Fruit fly (Drosophila melanogaster) whole organism, adult: ENCODE results near the gene Orct.

Experiments used
- CG11617 ChIP-seq: fragments of 200-800 bp; sonication (Bioruptor generic); optimal IDR thresholded peaks from 2 replicates; lab custom pipeline; 2017; ENCODE audit warnings: mild to moderate bottlenecking, missing biosample characterization, missing genetic modification reagents, missing genetic modification characterization
- CG12768 ChIP-seq: fragments of 200-800 bp; sonication (Bioruptor generic); optimal IDR thresholded peaks from 2 replicates; lab custom pipeline; 2017; ENCODE audit warnings: missing biosample characterization, missing genetic modification characterization, mild to moderate bottlenecking, moderate library complexity, missing genetic modification reagents
- CG14711 ChIP-seq: fragments of 200-800 bp; sonication (Bioruptor generic); optimal IDR thresholded peaks from 2 replicates; lab custom pipeline; 2018; ENCODE audit warnings: missing biosample characterization, mild to moderate bottlenecking, missing genetic modification characterization, moderate library complexity
- CG1620 ChIP-seq: fragments of 200-800 bp; sonication (Bioruptor generic); optimal IDR thresholded peaks from 2 replicates; lab custom pipeline; 2016; ENCODE audit warnings: missing biosample characterization, missing genetic modification characterization
- CG33017 ChIP-seq: fragments of 200-800 bp; sonication (Bioruptor generic); optimal IDR thresholded peaks from 2 replicates; lab custom pipeline; 2018; ENCODE audit warnings: missing biosample characterization, mild to moderate bottlenecking, missing genetic modification characterization, moderate library complexity
- CG5204 ChIP-seq: fragments of 200-800 bp; sonication (Bioruptor generic); optimal IDR thresholded peaks from 2 replicates; lab custom pipeline; 2016; ENCODE audit warnings: missing biosample characterization, missing genetic modification characterization
- CG7045 ChIP-seq: fragments of 200-800 bp; sonication (Bioruptor generic); optimal IDR thresholded peaks from 2 replicates; lab custom pipeline; 2017; ENCODE audit warnings: missing biosample characterization, mild to moderate bottlenecking, missing genetic modification characterization
- CG7101 ChIP-seq: fragments of 200-800 bp; sonication (Bioruptor generic); optimal IDR thresholded peaks from 2 replicates; lab custom pipeline; 2018; ENCODE audit warnings: missing biosample characterization, mild to moderate bottlenecking, missing genetic modification characterization, moderate library complexity
- Clk ChIP-seq: fragments of 200-800 bp; sonication (Bioruptor generic); optimal IDR thresholded peaks from 2 replicates; lab custom pipeline; 2017; ENCODE audit warnings: missing biosample characterization, missing genetic modification characterization
- Crg-1 ChIP-seq: fragments of 200-800 bp; sonication (Bioruptor generic); optimal IDR thresholded peaks from 2 replicates; lab custom pipeline; 2016; ENCODE audit warnings: missing biosample characterization, missing genetic modification characterization
- Hr96 ChIP-seq: fragments of 200-800 bp; sonication (Bioruptor generic); optimal IDR thresholded peaks from 2 replicates; lab custom pipeline; 2016; ENCODE audit warnings: missing biosample characterization, missing genetic modification characterization
- Mnt ChIP-seq: fragments of 200-800 bp; sonication (Bioruptor generic); optimal IDR thresholded peaks from 2 replicates; lab custom pipeline; 2016; ENCODE audit warnings: missing biosample characterization, mild to moderate bottlenecking, missing genetic modification characterization
- bab1 ChIP-seq: fragments of 200-800 bp; sonication (Bioruptor generic); optimal IDR thresholded peaks from 3 replicates; lab custom pipeline; 2019; ENCODE audit warnings: missing biosample characterization, mild to moderate bottlenecking, missing genetic modification characterization, moderate library complexity
- cic ChIP-seq: fragments of 200-800 bp; sonication (Bioruptor generic); optimal IDR thresholded peaks from 2 replicates; lab custom pipeline; 2017; ENCODE audit warnings: missing biosample characterization, mild to moderate bottlenecking, missing genetic modification characterization, moderate library complexity
- cnc ChIP-seq, 2 experiments: fragments of >200 bp; optimal IDR thresholded peaks; 2 replicates each; lab custom pipeline; 2017
- kay ChIP-seq: fragments of 200-800 bp; sonication (Bioruptor generic); peaks from one replicate; lab custom pipeline; 2016; ENCODE audit warnings: missing biosample characterization, missing genetic modification characterization, borderline replicate concordance
- ovo ChIP-seq: fragments of 200-800 bp; sonication (Bioruptor generic); optimal IDR thresholded peaks from 2 replicates; lab custom pipeline; 2016; ENCODE audit warnings: missing biosample characterization, missing genetic modification characterization
- pad ChIP-seq: fragments of 200-800 bp; sonication (Bioruptor generic); optimal IDR thresholded peaks from 3 replicates; lab custom pipeline; 2017; ENCODE audit warnings: missing biosample characterization, missing genetic modification characterization, mild to moderate bottlenecking, moderate library complexity, missing genetic modification reagents
- tj ChIP-seq: fragments of 200-800 bp; sonication (Bioruptor generic); optimal IDR thresholded peaks from 3 replicates; lab custom pipeline; 2017; ENCODE audit warnings: missing biosample characterization, mild to moderate bottlenecking, missing genetic modification characterization, moderate library complexity
- toe ChIP-seq: fragments of 200-800 bp; sonication (Bioruptor generic); optimal IDR thresholded peaks from 2 replicates; lab custom pipeline; 2016; ENCODE audit warnings: missing biosample characterization, missing genetic modification characterization

Orct gene

dm6 chr3R:24276104-24277008 lies at the start of gene Orct:
TSS of gene Orct (plus strand) at chr3R:24276260.
- peak; percentile 84 for TF ChIP-seq CG7045 (GFP tag; lab: Kevin White, UChicago)
- TF ChIP-seq cnc (optimal IDR thresholded peaks at IDR 0.05; lab: Kevin White, UChicago), result no peak
- TF ChIP-seq CG1620, result peak; percentile 24
- TF ChIP-seq CG7101 (tag; lab: Kevin White, UChicago), result peak; percentile 80
- TF ChIP-seq CG33017 (tag; lab: Kevin White, UChicago), result peak; percentile 90
- TF ChIP-seq kay, result peak; percentile 91
- TF ChIP-seq cic (GFP tag; lab: Kevin White, UChicago), result peak; percentile 61
- peak; percentile 40 for TF ChIP-seq Mnt (GFP tag; lab: Kevin White, UChicago)
- peak; percentile 88 for TF ChIP-seq CG5204 (GFP tag; lab: Kevin White, UChicago)
- TF ChIP-seq toe (GFP tag; lab: Kevin White, UChicago), result peak; percentile 81
- no peak for TF ChIP-seq bab1 (GFP tag; lab: Kevin White, UChicago)
- TF ChIP-seq CG12768 (GFP tag; lab: Kevin White, UChicago), result peak; percentile 91
- TF ChIP-seq CG11617 (GFP tag; lab: Kevin White, UChicago), result peak; percentile 95
- peak; percentile 63 for TF ChIP-seq Crg-1 (GFP tag; lab: Kevin White, UChicago)
- TF ChIP-seq Clk (GFP tag; lab: Kevin White, UChicago), result peak; percentile 87
- peak; percentile 65 for TF ChIP-seq tj (GFP tag; lab: Kevin White, UChicago)
- peak; percentile 74 for TF ChIP-seq pad (GFP tag; lab: Kevin White, UChicago)
- TF ChIP-seq CG14711 (tag; lab: Kevin White, UChicago), result peak; percentile 62
- peak; percentile 71 for TF ChIP-seq Hr96
- TF ChIP-seq ovo (GFP tag; lab: Kevin White, UChicago), result peak; percentile 43

DNA sequence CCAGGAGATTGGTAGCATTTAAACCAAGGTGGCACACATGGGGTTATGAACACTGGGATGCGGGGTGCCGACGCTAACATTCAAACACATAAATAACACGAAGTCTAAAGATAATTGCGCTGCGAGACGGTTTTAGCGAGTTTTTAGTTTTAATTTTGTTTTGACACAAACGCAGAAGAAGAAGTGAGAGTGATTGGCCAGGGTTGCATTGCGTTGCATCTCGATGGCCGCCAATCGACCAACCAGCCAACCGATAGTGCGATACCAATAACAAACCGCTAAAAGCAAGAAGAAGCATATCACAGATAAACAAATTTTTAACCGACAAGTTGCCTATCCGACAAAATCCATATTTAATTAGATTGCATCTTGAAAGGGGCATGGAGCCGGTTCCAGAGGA lies 49.3 kb upstream of the Orct start, which contains the start of the genes Spps and CG13609:
Spps (minus strand) TSS at position 191 of the 400 bp plus-strand sequence.
CG13609 (plus strand) TSS at position 280 of the 400 bp plus-strand sequence.
- TF ChIP-seq cic (GFP tag; lab: Kevin White, UChicago) (peak; percentile 65), CG5204 (GFP tag; lab: Kevin White, UChicago) (no peak), bab1 (GFP tag; lab: Kevin White, UChicago) (peak; percentile 57), tj (GFP tag; lab: Kevin White, UChicago) (peak; percentile 21), CG11617 (GFP tag; lab: Kevin White, UChicago) (peak; percentile 15)

- TF ChIP-seq kay (peak; percentile 71), toe (GFP tag; lab: Kevin White, UChicago) (no peak)
Observed at dm6 chr3R:24228675-24229074, 47.4 kb upstream of the Orct start, which contains the start of gene Acp95EF. TSS of gene Acp95EF (plus strand) at chr3R:24228975.

- no peak for TF ChIP-seq Mnt (GFP tag; lab: Kevin White, UChicago)
- no peak for TF ChIP-seq CG33017 (tag; lab: Kevin White, UChicago)
Observed at dm6 chr3R:24229870-24230422, 46.1 kb upstream of the Orct start, which contains the start of gene Spase22-23. TSS of gene Spase22-23 (minus strand) at chr3R:24230035.

- TF ChIP-seq bab1 (GFP tag; lab: Kevin White, UChicago) (peak; percentile 73), ovo (GFP tag; lab: Kevin White, UChicago) (peak; percentile 90), cnc (optimal IDR thresholded peaks at IDR 0.05; lab: Kevin White, UChicago) (no peak), Mnt (GFP tag; lab: Kevin White, UChicago) (peak; percentile 70), CG11617 (GFP tag; lab: Kevin White, UChicago) (peak; percentile 90), Crg-1 (GFP tag; lab: Kevin White, UChicago) (peak; percentile 90), CG7045 (GFP tag; lab: Kevin White, UChicago) (peak; percentile 82), CG12768 (GFP tag; lab: Kevin White, UChicago) (peak; percentile 67), CG14711 (tag; lab: Kevin White, UChicago) (peak; percentile 39), CG7101 (tag; lab: Kevin White, UChicago) (peak; percentile 84), kay (no peak), Hr96 (peak; percentile 90), CG1620 (peak; percentile 93), CG5204 (GFP tag; lab: Kevin White, UChicago) (no peak), CG33017 (tag; lab: Kevin White, UChicago) (peak; percentile 50), tj (GFP tag; lab: Kevin White, UChicago) (peak; percentile 64), Clk (GFP tag; lab: Kevin White, UChicago) (no peak), cic (GFP tag; lab: Kevin White, UChicago) (peak; percentile 29), toe (GFP tag; lab: Kevin White, UChicago) (peak; percentile 87), pad (GFP tag; lab: Kevin White, UChicago) (peak; percentile 43)
Observed at dm6 chr3R:24230423-24231205, 45.4 kb upstream of the Orct start, which contains the start of gene mask. TSS of gene mask (plus strand) at chr3R:24230562.
